Fruit fly (Drosophila melanogaster) whole organism, prepupa: Measurements from ENCODE around the gene skd.
A peak's percentile ranks its signal among the peaks of the same experiment; 100 is the strongest.

Experiments
- CG10631 ChIP-seq: fragments of 200-800 bp; sonication (Bioruptor generic); optimal IDR thresholded peaks from 2 replicates; lab custom pipeline; 2016; ENCODE audit warnings: missing biosample characterization, missing genetic modification characterization
- CG10669 ChIP-seq: fragments of 200-800 bp; sonication (Bioruptor generic); optimal IDR thresholded peaks from 3 replicates; lab custom pipeline; 2018; ENCODE audit warnings: missing biosample characterization, mild to moderate bottlenecking, missing genetic modification characterization, moderate library complexity
- CG11762 ChIP-seq: fragments of 200-800 bp; sonication (Bioruptor generic); optimal IDR thresholded peaks from 3 replicates; lab custom pipeline; 2016; ENCODE audit warnings: missing biosample characterization, missing genetic modification characterization; ENCODE audit not compliant: insufficient read depth
- CG1621 ChIP-seq: fragments of 200-800 bp; sonication (Bioruptor generic); optimal IDR thresholded peaks from 3 replicates; lab custom pipeline; 2018; ENCODE audit warnings: missing biosample characterization, mild to moderate bottlenecking, missing genetic modification characterization
- CG16779 ChIP-seq: fragments of 200-800 bp; sonication (Bioruptor generic); optimal IDR thresholded peaks from 3 replicates; lab custom pipeline; 2017; ENCODE audit warnings: missing biosample characterization, mild to moderate bottlenecking, missing genetic modification characterization
- CG3032 ChIP-seq: fragments of 200-800 bp; optimal IDR thresholded peaks from 2 replicates; lab custom pipeline; 2019; ENCODE audit warnings: missing biosample characterization, mild to moderate bottlenecking, missing genetic modification characterization, moderate library complexity
- CG32006 ChIP-seq: fragments of 200-800 bp; sonication (Bioruptor generic); optimal IDR thresholded peaks from 3 replicates; lab custom pipeline; 2017; ENCODE audit warnings: missing biosample characterization, mild to moderate bottlenecking, missing genetic modification characterization
- CG3919 ChIP-seq: fragments of 200-800 bp; sonication (Bioruptor generic); optimal IDR thresholded peaks from 3 replicates; lab custom pipeline; 2016; ENCODE audit warnings: missing biosample characterization, missing genetic modification characterization
- CG4318 ChIP-seq: fragments of 200-800 bp; sonication (Bioruptor generic); optimal IDR thresholded peaks from 3 replicates; lab custom pipeline; 2017; ENCODE audit warnings: missing biosample characterization, mild to moderate bottlenecking, missing genetic modification characterization
- CG6163 ChIP-seq: fragments of 200-800 bp; sonication (Bioruptor generic); IDR thresholded peaks from 3 replicates; pipeline ENCODE4 v1.3.6; 2022; ENCODE audit warnings: missing biosample characterization, missing genetic modification characterization
- CG6808 ChIP-seq: fragments of 200-800 bp; sonication (Bioruptor generic); optimal IDR thresholded peaks from 3 replicates; lab custom pipeline; 2017; ENCODE audit warnings: missing biosample characterization, missing genetic modification characterization, mild to moderate bottlenecking, moderate library complexity, missing genetic modification reagents
- CG6854 ChIP-seq: fragments of 200-800 bp; sonication (Bioruptor generic); optimal IDR thresholded peaks from 2 replicates; lab custom pipeline; 2017; ENCODE audit warnings: missing biosample characterization, mild to moderate bottlenecking, missing genetic modification characterization
- CG7368 ChIP-seq: fragments of 200-800 bp; sonication (Bioruptor generic); optimal IDR thresholded peaks from 3 replicates; lab custom pipeline; 2016; ENCODE audit warnings: missing biosample characterization, missing genetic modification characterization
- CG8119 ChIP-seq: fragments of 200-800 bp; sonication (Bioruptor generic); IDR thresholded peaks from 3 replicates; pipeline ENCODE4 v1.3.6; 2022; ENCODE audit warnings: missing biosample characterization, missing genetic modification characterization
- CG8319 ChIP-seq: fragments of 200-800 bp; sonication (Bioruptor generic); optimal IDR thresholded peaks from 3 replicates; lab custom pipeline; 2016; ENCODE audit warnings: missing biosample characterization, missing genetic modification characterization
- CG9139 ChIP-seq: fragments of 200-800 bp; sonication (Bioruptor generic); optimal IDR thresholded peaks from 3 replicates; lab custom pipeline; 2017; ENCODE audit warnings: missing biosample characterization, mild to moderate bottlenecking, missing genetic modification characterization
- Eip78C ChIP-seq: fragments of 200-800 bp; sonication (Bioruptor generic); peaks from one replicate; lab custom pipeline; 2016; ENCODE audit warnings: missing biosample characterization, missing genetic modification characterization
- Eip93F ChIP-seq: fragments of 200-800 bp; sonication (Bioruptor generic); optimal IDR thresholded peaks from 2 replicates; lab custom pipeline; 2016; ENCODE audit warnings: missing biosample characterization, mild to moderate bottlenecking, missing genetic modification characterization
- Ets21C ChIP-seq: fragments of 200-800 bp; sonication (Bioruptor generic); optimal IDR thresholded peaks from 3 replicates; lab custom pipeline; 2016; ENCODE audit warnings: missing biosample characterization, missing genetic modification characterization
- Ets96B ChIP-seq: fragments of 200-800 bp; optimal IDR thresholded peaks from 2 replicates; lab custom pipeline; 2019; ENCODE audit warnings: missing biosample characterization, mild to moderate bottlenecking, missing genetic modification characterization, moderate library complexity
- Gug ChIP-seq: fragments of 200-800 bp; sonication (Bioruptor generic); IDR thresholded peaks from 2 replicates; pipeline ENCODE4 v1.3.6; 2022; ENCODE audit warnings: missing biosample characterization, missing genetic modification characterization
- Hr39 ChIP-seq: fragments of 200-800 bp; sonication (Bioruptor generic); optimal IDR thresholded peaks from 2 replicates; lab custom pipeline; 2016; ENCODE audit warnings: missing biosample characterization, missing genetic modification characterization
- Hr4 ChIP-seq: fragments of 200-800 bp; sonication (Bioruptor generic); optimal IDR thresholded peaks from 3 replicates; lab custom pipeline; 2016; ENCODE audit warnings: missing biosample characterization, missing genetic modification characterization
- Lpt ChIP-seq: fragments of 200-800 bp; sonication (Bioruptor generic); optimal IDR thresholded peaks from 3 replicates; lab custom pipeline; 2016; ENCODE audit warnings: missing biosample characterization, missing genetic modification characterization
- OdsH ChIP-seq: fragments of 200-800 bp; sonication (Bioruptor generic); optimal IDR thresholded peaks from 3 replicates; lab custom pipeline; 2016; ENCODE audit warnings: missing biosample characterization, missing genetic modification characterization
- Sox14 ChIP-seq: fragments of 200-800 bp; sonication (Bioruptor generic); optimal IDR thresholded peaks from 3 replicates; lab custom pipeline; 2016; ENCODE audit warnings: missing biosample characterization, missing genetic modification characterization
- acj6 ChIP-seq: fragments of 200-800 bp; sonication (Bioruptor generic); optimal IDR thresholded peaks from 3 replicates; lab custom pipeline; 2016; ENCODE audit warnings: missing biosample characterization, missing genetic modification characterization
- cyc ChIP-seq: fragments of 200-800 bp; sonication (Bioruptor generic); optimal IDR thresholded peaks from 3 replicates; lab custom pipeline; 2016; ENCODE audit warnings: missing biosample characterization, missing genetic modification characterization
- dac ChIP-seq: fragments of 200-800 bp; sonication (Bioruptor generic); optimal IDR thresholded peaks from 2 replicates; lab custom pipeline; 2017; ENCODE audit warnings: missing biosample characterization, mild to moderate bottlenecking, missing genetic modification characterization
- eg ChIP-seq: fragments of 200-800 bp; sonication (Bioruptor generic); IDR thresholded peaks from 3 replicates; pipeline ENCODE4 v1.3.6; 2022; ENCODE audit warnings: missing biosample characterization, missing genetic modification characterization
- fd59A ChIP-seq: fragments of 200-800 bp; sonication (Bioruptor generic); optimal IDR thresholded peaks from 2 replicates; lab custom pipeline; 2017; ENCODE audit warnings: missing biosample characterization, mild to moderate bottlenecking, missing genetic modification characterization, missing genetic modification reagents
- fkh ChIP-seq: fragments of 200-800 bp; sonication (Bioruptor generic); optimal IDR thresholded peaks from 3 replicates; lab custom pipeline; 2017; ENCODE audit warnings: missing biosample characterization, mild to moderate bottlenecking, missing genetic modification characterization, moderate library complexity
- net ChIP-seq: fragments of 200-800 bp; sonication (Bioruptor generic); optimal IDR thresholded peaks from 3 replicates; lab custom pipeline; 2016; ENCODE audit warnings: missing biosample characterization, missing genetic modification characterization
- salr ChIP-seq, 2 experiments: fragments of 200-800 bp; sonication (Bioruptor generic); optimal IDR thresholded peaks; 3 replicates each; lab custom pipeline; 2016 to 2018; ENCODE audit warnings: missing biosample characterization in 2 of 2, missing genetic modification characterization in 2 of 2, mild to moderate bottlenecking in 1 of 2
- spab ChIP-seq: fragments of 200-800 bp; sonication (Bioruptor generic); optimal IDR thresholded peaks from 2 replicates; lab custom pipeline; 2017; ENCODE audit warnings: missing biosample characterization, mild to moderate bottlenecking, missing genetic modification characterization, missing genetic modification reagents
- ss ChIP-seq, 2 experiments: fragments of 200-800 bp; sonication (Bioruptor generic); optimal IDR thresholded peaks; 2 replicates in 1 of 2; 3 replicates in 1 of 2; lab custom pipeline; 2017 to 2018; ENCODE audit warnings: mild to moderate bottlenecking in 2 of 2, missing biosample characterization in 2 of 2, missing genetic modification characterization in 2 of 2, moderate library complexity in 1 of 2
- svp ChIP-seq: fragments of 200-800 bp; sonication (Bioruptor generic); peaks from one replicate; lab custom pipeline; 2016; ENCODE audit warnings: missing biosample characterization, missing genetic modification characterization
- topi ChIP-seq: fragments of 200-800 bp; sonication (Bioruptor generic); optimal IDR thresholded peaks from 3 replicates; lab custom pipeline; 2016; ENCODE audit warnings: missing biosample characterization, missing genetic modification characterization

skd gene

dm6 chr3L:21043894-21044682 is 16.9 kb upstream of the skd start (continued):
- TF ChIP-seq Ets96B (tag; lab: Kevin White, UChicago) (peak; percentile 52), net (GFP tag; lab: Kevin White, UChicago) (peak; percentile 16), fd59A (peak; percentile 47), CG6163 (GFP tag; lab: Robert Waterston, UW) (no peak), CG7368 (peak; percentile 24), OdsH (GFP tag; lab: Kevin White, UChicago) (peak; percentile 15), svp (GFP tag; lab: Kevin White, UChicago) (peak; percentile 61), CG10669 (GFP tag; lab: Kevin White, UChicago) (peak; percentile 51), CG1621 (tag; lab: Kevin White, UChicago) (peak; percentile 46), Hr4 (GFP tag; lab: Kevin White, UChicago) (peak; percentile 61), ss (GFP tag; optimal IDR thresholded peaks at IDR 0.05; lab: Kevin White, UChicago) (peak; percentile 31 to 59), topi (GFP tag; lab: Kevin White, UChicago) (peak; percentile 8), CG6808 (GFP tag; lab: Kevin White, UChicago) (peak; percentile 53), Sox14 (peak; percentile 21), Eip93F (GFP tag; lab: Kevin White, UChicago) (no peak), spab (GFP tag; lab: Kevin White, UChicago) (peak; percentile 48), CG8319 (GFP tag; lab: Kevin White, UChicago) (no peak), acj6 (GFP tag; lab: Kevin White, UChicago) (peak; percentile 39), CG4318 (GFP tag; lab: Kevin White, UChicago) (peak; percentile 50), CG10631 (GFP tag; lab: Kevin White, UChicago) (peak; percentile 35), Eip78C (GFP tag; lab: Kevin White, UChicago) (peak; percentile 78)

dm6 chr3L:21043435-21043834 is 16.2 kb upstream of the skd start:
- TF ChIP-seq topi (GFP tag; lab: Kevin White, UChicago) (no peak), net (GFP tag; lab: Kevin White, UChicago) (no peak), CG16779 (tag; lab: Kevin White, UChicago) (no peak), CG6854 (GFP tag; lab: Kevin White, UChicago) (no peak), eg (GFP tag; lab: Robert Waterston, UW) (no peak), CG8319 (GFP tag; lab: Kevin White, UChicago) (no peak), acj6 (GFP tag; lab: Kevin White, UChicago) (no peak), CG6808 (GFP tag; lab: Kevin White, UChicago) (no peak), CG4318 (GFP tag; lab: Kevin White, UChicago) (no peak), Lpt (GFP tag; lab: Kevin White, UChicago) (no peak), Hr39 (GFP tag; lab: Kevin White, UChicago) (no peak)
- TF ChIP-seq, all 60 proteins: peak for 0

- peak; percentile 63 for TF ChIP-seq spab (GFP tag; lab: Kevin White, UChicago)
- TF ChIP-seq fd59A: peak; percentile 59
- peak; percentile 40 for TF ChIP-seq acj6 (GFP tag; lab: Kevin White, UChicago)
- peak; percentile 78 for TF ChIP-seq Hr4 (GFP tag; lab: Kevin White, UChicago)
- TF ChIP-seq Eip93F (GFP tag; lab: Kevin White, UChicago): no peak
- peak; percentile 74 for TF ChIP-seq CG8119 (GFP tag; lab: Robert Waterston, UW)
- peak; percentile 24 for TF ChIP-seq net (GFP tag; lab: Kevin White, UChicago)
- peak; percentile 48 for TF ChIP-seq CG11762 (GFP tag; lab: Kevin White, UChicago)
- peak; percentile 63 for TF ChIP-seq CG3032
- peak; percentile 9 for TF ChIP-seq Ets21C (GFP tag; lab: Kevin White, UChicago)
- peak in 1 of 2 experiments; percentile 35 for TF ChIP-seq salr (GFP tag; optimal IDR thresholded peaks at IDR 0.05; lab: Kevin White, UChicago)
- peak; percentile 28 for TF ChIP-seq Lpt (GFP tag; lab: Kevin White, UChicago)
- peak; percentile 74 for TF ChIP-seq CG4318 (GFP tag; lab: Kevin White, UChicago)
- peak; percentile 48 for TF ChIP-seq CG3919 (GFP tag; lab: Kevin White, UChicago)
- TF ChIP-seq Eip78C (GFP tag; lab: Kevin White, UChicago): peak; percentile 90
- peak; percentile 50 for TF ChIP-seq topi (GFP tag; lab: Kevin White, UChicago)
- TF ChIP-seq eg (GFP tag; lab: Robert Waterston, UW): peak; percentile 74
- TF ChIP-seq CG10631 (GFP tag; lab: Kevin White, UChicago): peak; percentile 60
- TF ChIP-seq CG9139 (GFP tag; lab: Kevin White, UChicago): no peak
- TF ChIP-seq Gug (GFP tag; lab: Robert Waterston, UW): no peak; the same call in 1 of the 2 replicates
- TF ChIP-seq CG16779 (tag; lab: Kevin White, UChicago): peak; percentile 33
- peak; percentile 16 for TF ChIP-seq CG7368
- peak; percentile 56 for TF ChIP-seq dac (GFP tag; lab: Kevin White, UChicago)
- no peak for TF ChIP-seq fkh (GFP tag; lab: Kevin White, UChicago)
- peak; percentile 86 for TF ChIP-seq CG32006 (GFP tag; lab: Kevin White, UChicago)
- TF ChIP-seq cyc (GFP tag; lab: Kevin White, UChicago): peak; percentile 27
- peak; percentile 68 for TF ChIP-seq Ets96B (tag; lab: Kevin White, UChicago)
- TF ChIP-seq Sox14: peak; percentile 21
- peak; percentile 60 for TF ChIP-seq CG6163 (GFP tag; lab: Robert Waterston, UW)
Observed at dm6 chr3L:21041952-21042933, 15.0 kb upstream of the skd start.
